Fruit fly (Drosophila melanogaster): ENCODE results near the gene eIF5B.

Gene eIF5B

DNA sequence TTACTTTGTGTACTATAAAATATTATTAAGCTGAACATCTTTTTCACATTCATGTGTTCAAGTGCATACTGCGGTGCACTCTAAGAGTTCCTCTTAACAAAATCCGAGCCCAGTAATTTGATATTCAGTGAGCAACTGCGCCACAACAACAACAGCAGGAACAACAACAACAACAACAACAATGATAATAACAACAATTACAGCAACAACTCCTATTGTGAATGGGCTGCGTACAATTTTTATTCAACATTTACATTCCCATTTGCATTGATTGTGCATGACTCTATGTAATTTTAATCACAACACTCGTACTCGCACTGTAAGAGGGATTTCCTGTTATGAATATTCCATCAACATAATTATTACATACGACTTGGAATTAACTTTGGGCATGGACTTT lies 73.2 kb downstream of the eIF5B start:
- TF ChIP-seq CG8478 (optimal IDR thresholded peaks at IDR 0.05), result no peak
- no peak for TF ChIP-seq CTCF (optimal IDR thresholded peaks at IDR 0.05)

DNA sequence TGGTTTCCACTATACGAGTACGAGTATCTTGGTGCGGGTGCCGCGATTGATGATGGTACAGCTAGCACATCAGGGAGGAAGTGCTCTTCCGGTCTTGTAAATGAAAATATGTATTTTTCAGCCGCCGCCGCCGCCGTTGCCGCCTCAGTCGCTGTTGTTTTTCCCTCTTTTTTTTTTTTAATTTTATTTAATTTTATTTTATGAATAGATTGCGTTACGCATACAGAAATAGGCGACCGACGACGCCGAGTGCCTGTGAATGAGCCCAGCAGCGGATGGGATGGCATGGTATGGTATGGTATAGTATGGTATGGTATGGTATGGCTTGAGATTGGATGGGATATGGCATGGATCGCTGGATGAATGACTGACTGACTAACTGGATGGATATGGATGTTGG lies 74.0 kb downstream of the eIF5B start:
- no peak for TF ChIP-seq CG8478 (optimal IDR thresholded peaks at IDR 0.05)
- TF ChIP-seq CTCF (optimal IDR thresholded peaks at IDR 0.05), result no peak

DNA sequence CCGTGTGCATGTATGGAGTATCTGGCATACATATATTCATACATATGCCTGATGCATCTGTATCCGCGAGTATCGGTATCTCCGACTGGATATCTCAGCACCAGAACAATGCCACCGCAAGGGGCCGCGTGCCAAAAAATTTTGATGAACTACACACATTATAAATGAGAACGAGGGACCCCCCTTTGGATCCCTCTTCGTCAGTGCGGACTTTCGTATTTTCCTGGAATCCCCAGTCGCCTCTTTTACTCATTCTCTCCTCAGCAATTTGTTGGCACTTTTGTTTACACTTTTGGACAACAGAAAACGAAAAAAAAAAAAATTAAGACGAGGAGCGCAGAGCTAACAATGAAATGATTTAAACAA lies 75.4 kb downstream of the eIF5B start:
- no peak for TF ChIP-seq CG8478 (optimal IDR thresholded peaks at IDR 0.05)
- no peak for TF ChIP-seq CTCF (optimal IDR thresholded peaks at IDR 0.05)

DNA sequence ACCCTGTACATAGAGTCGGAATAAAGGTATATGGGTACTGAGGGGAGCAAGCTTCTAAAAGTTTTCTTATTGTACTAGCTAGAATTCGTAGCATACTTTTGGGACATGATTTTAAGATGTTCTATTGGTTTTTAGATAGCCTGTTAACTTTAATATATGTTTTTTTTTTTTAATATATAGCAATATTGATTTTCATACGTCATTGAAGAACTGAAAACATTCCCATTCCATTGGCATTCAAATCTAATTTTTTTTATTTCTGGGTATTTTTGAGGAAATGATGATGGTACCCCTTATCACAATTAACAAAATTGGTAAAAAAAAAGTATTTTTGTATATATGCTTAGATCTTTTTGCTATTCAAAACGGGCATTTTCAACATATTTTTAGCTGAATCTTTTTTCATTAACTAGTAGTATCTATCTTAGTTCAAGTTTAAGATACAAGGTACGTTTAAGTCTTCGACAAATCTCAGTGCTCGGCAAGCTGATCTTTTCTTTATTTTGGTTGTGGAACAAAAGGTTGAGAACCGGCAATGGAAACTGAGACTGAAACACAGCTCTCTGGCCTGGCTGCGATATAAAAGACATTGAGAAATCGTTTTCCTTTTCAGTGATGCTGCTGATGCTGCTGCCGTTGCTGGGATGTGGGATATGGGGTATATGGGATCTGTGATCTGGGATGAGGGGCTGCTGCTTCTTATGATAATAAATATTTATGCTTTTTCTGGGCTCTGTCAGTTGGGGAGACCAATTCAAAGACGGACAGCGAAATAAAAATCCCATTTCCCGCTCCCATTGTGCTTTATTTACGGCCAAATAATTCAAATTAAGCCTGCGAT lies 76.0 kb downstream of the eIF5B start:
- no peak for TF ChIP-seq CG8478 (optimal IDR thresholded peaks at IDR 0.05)

DNA sequence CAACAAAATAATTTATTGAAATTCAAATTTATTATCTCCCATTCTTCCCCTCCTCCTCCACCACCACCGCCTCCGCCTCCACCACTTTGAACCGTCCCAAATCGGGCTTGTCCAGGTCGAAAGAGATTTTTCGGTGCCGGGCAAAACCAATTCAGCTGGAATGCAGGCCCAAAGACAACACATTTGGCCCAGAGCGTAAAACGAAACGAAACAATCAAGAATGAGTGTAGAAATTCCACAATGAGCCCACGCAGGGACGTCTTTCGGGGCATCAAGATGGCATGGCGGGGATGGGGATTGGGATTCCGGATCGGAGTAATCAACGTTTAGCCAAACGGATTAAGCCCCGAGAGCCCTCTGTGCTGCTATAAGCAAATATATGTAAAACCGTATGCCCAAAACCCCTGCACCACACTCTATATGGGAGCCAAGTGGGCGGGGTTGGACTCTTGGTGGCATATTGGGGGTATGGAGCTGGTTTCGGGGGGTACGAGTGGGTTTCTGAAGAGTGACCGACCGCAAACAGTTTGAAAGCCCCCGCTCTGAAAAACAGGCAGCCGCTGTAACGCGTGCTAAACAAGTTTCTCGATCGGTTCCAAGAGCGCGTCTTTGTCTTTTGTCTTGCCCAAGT lies 76.7 kb downstream of the eIF5B start:
- TF ChIP-seq CTCF (optimal IDR thresholded peaks at IDR 0.05), result no peak

DNA sequence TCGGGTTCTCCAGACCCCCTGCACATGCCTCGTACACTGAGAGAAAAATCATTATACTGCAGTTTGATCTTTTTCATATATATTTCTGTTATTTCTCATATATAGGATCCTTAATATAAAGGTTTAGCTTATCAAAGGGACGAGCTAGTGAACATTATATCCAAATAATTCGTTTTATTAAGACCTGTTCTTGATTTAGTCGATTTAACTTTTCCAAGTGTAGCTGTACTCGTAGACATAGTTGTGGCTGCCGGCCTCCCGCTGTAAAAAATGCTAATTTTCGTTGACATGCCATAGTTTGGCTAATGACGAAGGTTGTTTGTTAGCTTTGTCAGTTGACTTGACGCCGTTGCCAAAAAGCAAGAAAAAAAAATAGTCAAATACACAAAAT lies 78.3 kb downstream of the eIF5B start:
- no peak for TF ChIP-seq CG8478 (optimal IDR thresholded peaks at IDR 0.05)
- no peak for TF ChIP-seq CTCF (optimal IDR thresholded peaks at IDR 0.05)

DNA sequence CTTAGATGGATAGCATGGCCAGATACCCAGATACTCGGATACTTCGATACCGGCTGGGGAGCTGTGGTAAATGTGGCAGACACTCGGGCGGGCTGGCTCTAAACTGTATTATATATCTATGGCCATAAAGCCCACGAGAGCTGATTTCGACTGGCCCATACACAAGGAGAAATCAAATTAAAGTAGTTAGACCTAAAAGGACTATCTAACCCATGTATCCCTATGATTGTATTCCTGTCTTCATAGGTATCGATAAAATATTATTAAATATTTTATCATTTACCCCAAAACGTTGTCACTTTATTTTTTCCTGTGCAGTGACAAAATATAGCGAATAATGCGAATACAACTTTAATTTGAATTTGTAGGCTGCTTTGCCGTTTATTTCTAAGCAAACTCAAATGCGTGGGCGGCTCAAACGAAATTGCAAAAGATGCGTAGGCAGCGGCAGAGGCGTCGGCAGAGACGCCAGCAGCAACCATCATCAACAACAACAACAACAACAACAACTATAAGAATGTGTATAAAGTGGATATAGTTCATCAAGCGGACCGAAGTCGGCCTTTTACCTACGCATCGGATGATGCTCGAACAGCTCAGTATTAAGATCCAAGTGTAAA lies 78.8 kb downstream of the eIF5B start:
- TF ChIP-seq CG8478 (optimal IDR thresholded peaks at IDR 0.05) (no peak), CTCF (optimal IDR thresholded peaks at IDR 0.05) (no peak)

DNA sequence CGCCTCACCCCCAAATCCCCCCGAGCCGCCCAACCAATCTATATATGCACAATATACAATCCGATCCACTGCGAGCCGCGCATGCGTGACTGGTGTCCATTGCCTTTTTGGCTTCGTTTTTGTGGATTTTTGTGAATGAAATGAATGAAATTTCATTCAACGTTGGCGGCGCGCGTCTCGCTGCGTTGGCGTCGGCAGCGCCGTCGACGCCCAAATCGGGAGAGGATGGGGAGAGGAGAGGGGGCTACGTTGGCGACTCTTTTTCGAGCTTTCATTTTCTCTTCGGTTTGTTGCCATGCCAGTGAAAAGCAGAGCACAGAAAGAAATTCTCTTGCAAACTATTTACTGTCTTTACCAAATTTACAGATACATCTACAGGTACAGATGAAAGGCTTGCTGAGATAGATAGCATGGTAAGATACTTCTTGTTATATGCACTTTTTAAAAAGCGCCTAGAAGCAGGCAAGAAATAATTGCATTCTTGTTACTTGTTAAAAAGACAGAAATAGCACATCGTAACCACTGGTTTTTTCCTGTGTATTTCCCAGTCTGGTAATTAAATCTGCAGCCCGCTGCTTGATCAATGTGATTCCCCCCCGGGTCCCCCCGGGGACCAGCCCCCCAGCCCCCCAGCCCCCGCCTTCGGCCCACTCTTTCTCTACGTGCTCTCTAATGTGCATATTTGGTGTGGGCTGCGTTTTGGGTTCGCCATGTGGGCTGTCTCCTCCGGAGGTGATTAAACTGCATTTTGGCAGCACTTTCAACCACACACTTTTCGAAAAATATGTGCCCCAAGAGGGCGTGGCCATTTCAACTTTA lies 80.3 kb downstream of the eIF5B start:
- no peak for TF ChIP-seq CTCF (optimal IDR thresholded peaks at IDR 0.05)
- TF ChIP-seq CG8478 (optimal IDR thresholded peaks at IDR 0.05), result no peak
